Worm (Caenorhabditis elegans): Measurements from ENCODE around the gene kin-33.

- TF ChIP-seq him-1 (tag; optimal IDR thresholded peaks at IDR 0.05), result no peak
- TF ChIP-seq dao-5 (tag; optimal IDR thresholded peaks at IDR 0.05), result no peak
- no peak for TF ChIP-seq W03F9.2 (tag; optimal IDR thresholded peaks at IDR 0.05)
These were observed 22.9 kb downstream of the kin-33 start for ce11 chrV:211388-212168.
